Worm (Caenorhabditis elegans) whole organism, L2 larva: Measurements from ENCODE around the gene lmd-3.

Source experiments
- C34F6.9 ChIP-seq: fragments of 150-350 bp; optimal IDR thresholded peaks from 2 replicates; lab custom pipeline; 2014; ENCODE audit warnings: missing biosample characterization, missing genetic modification characterization
- R02D3.7 ChIP-seq: fragments of 150-350 bp; optimal IDR thresholded peaks from 2 replicates; lab custom pipeline; 2014; ENCODE audit warnings: missing biosample characterization, missing genetic modification characterization
- alr-1 ChIP-seq: fragments of 150-350 bp; optimal IDR thresholded peaks from 2 replicates; lab custom pipeline; 2014; ENCODE audit warnings: missing biosample characterization, missing genetic modification characterization
- ama-1 ChIP-seq: fragments of 150-350 bp; optimal IDR thresholded peaks from 2 replicates; lab custom pipeline; 2018; ENCODE audit warnings: inconsistent platforms
- blmp-1 ChIP-seq: sonication (generic microtip); optimal IDR thresholded peaks from 2 replicates; lab custom pipeline; 2017; ENCODE audit warnings: missing genetic modification characterization, mild to moderate bottlenecking, missing compliant biosample characterization, antibody characterized with exemption, moderate library complexity; ENCODE audit not compliant: insufficient read depth
- lin-39 ChIP-seq: fragments of 150-350 bp; optimal IDR thresholded peaks from 2 replicates; lab custom pipeline; 2014; ENCODE audit warnings: missing biosample characterization, missing genetic modification reagents, missing genetic modification characterization
- nhr-23 ChIP-seq: fragments of 150-350 bp; optimal IDR thresholded peaks from 2 replicates; lab custom pipeline; 2014; ENCODE audit warnings: missing biosample characterization, missing genetic modification reagents, missing genetic modification characterization
- peb-1 ChIP-seq: fragments of 150-350 bp; optimal IDR thresholded peaks from 2 replicates; lab custom pipeline; 2014; ENCODE audit warnings: missing biosample characterization, missing genetic modification characterization
- sma-9 ChIP-seq, 2 experiments: fragments of 150-350 bp in 1 of 2; sonication (generic microtip) in 1 of 2; optimal IDR thresholded peaks; 2 replicates each; lab custom pipeline; 2014 to 2016; ENCODE audit warnings: missing genetic modification characterization in 2 of 2, mild to moderate bottlenecking in 1 of 2, missing biosample characterization in 1 of 2, missing compliant biosample characterization in 1 of 2, missing genetic modification reagents in 1 of 2, moderate library complexity in 1 of 2
- unc-62 ChIP-seq: fragments of 150-350 bp; optimal IDR thresholded peaks from 2 replicates; lab custom pipeline; 2014; ENCODE audit warnings: missing biosample characterization, missing genetic modification reagents, missing genetic modification characterization
- zag-1 ChIP-seq: fragments of 150-350 bp; optimal IDR thresholded peaks from 2 replicates; lab custom pipeline; 2014; ENCODE audit warnings: missing biosample characterization, missing genetic modification characterization
- ztf-1 ChIP-seq: fragments of 200-800 bp; sonication (Bioruptor generic); conservative IDR thresholded peaks from 2 replicates; pipeline ENCODE4 v1.3.6; 2022; ENCODE audit warnings: missing genetic modification characterization, missing compliant biosample characterization
- ztf-4 ChIP-seq: fragments of 150-350 bp; optimal IDR thresholded peaks from 2 replicates; lab custom pipeline; 2014; ENCODE audit warnings: missing biosample characterization, missing genetic modification characterization

ce11 chrV:8394357-8394850, 50.2 kb downstream of the lmd-3 start, which contains the start of the genes pho-6 and F52E1.3:
- TF ChIP-seq C34F6.9 (tag; lab: Kevin White, UChicago) (no peak), zag-1 (tag; lab: Kevin White, UChicago) (no peak), ztf-4 (tag; lab: Kevin White, UChicago) (no peak), sma-9 (GFP tag; optimal IDR thresholded peaks at IDR 0.05; lab: Kevin White, UChicago) (no peak), sma-9 (tag; optimal IDR thresholded peaks at IDR 0.05; lab: Kevin White, UChicago) (no peak), unc-62 (GFP tag; lab: Kevin White, UChicago) (no peak), lin-39 (tag; lab: Kevin White, UChicago) (no peak), nhr-23 (tag; lab: Kevin White, UChicago) (no peak), ama-1 (no peak), R02D3.7 (tag; lab: Kevin White, UChicago) (no peak), peb-1 (no peak), blmp-1 (tag; lab: Kevin White, UChicago) (no peak), ztf-1 (GFP tag; lab: Robert Waterston, UW) (no peak), alr-1 (tag; lab: Kevin White, UChicago) (no peak)
